Fruit fly (Drosophila melanogaster) whole organism, prepupa: ENCODE results near the gene Hf.
A peak's percentile ranks its signal among the peaks of the same experiment; 100 is the strongest.

ENCODE experiments used
- Blimp-1 ChIP-seq: fragments of 200-800 bp; sonication (Bioruptor generic); optimal IDR thresholded peaks from 3 replicates; lab custom pipeline; 2017; ENCODE audit warnings: missing biosample characterization, missing genetic modification characterization, mild to moderate bottlenecking, moderate library complexity, missing genetic modification reagents
- CG10631 ChIP-seq: fragments of 200-800 bp; sonication (Bioruptor generic); optimal IDR thresholded peaks from 2 replicates; lab custom pipeline; 2016; ENCODE audit warnings: missing biosample characterization, missing genetic modification characterization
- CG11294 ChIP-seq: fragments of 200-800 bp; sonication (Bioruptor generic); IDR thresholded peaks from 2 replicates; pipeline ENCODE4 v1.3.6; 2022; ENCODE audit warnings: missing biosample characterization, missing genetic modification characterization
- CG11762 ChIP-seq: fragments of 200-800 bp; sonication (Bioruptor generic); optimal IDR thresholded peaks from 3 replicates; lab custom pipeline; 2016; ENCODE audit warnings: missing biosample characterization, missing genetic modification characterization; ENCODE audit not compliant: insufficient read depth
- CG15336 ChIP-seq: fragments of 200-800 bp; sonication (Bioruptor generic); IDR thresholded peaks from 2 replicates; pipeline ENCODE4 v1.3.6; 2022; ENCODE audit warnings: missing biosample characterization, missing genetic modification characterization
- CG1621 ChIP-seq: fragments of 200-800 bp; sonication (Bioruptor generic); optimal IDR thresholded peaks from 3 replicates; lab custom pipeline; 2018; ENCODE audit warnings: missing biosample characterization, mild to moderate bottlenecking, missing genetic modification characterization
- CG16779 ChIP-seq: fragments of 200-800 bp; sonication (Bioruptor generic); optimal IDR thresholded peaks from 3 replicates; lab custom pipeline; 2017; ENCODE audit warnings: missing biosample characterization, mild to moderate bottlenecking, missing genetic modification characterization
- CG3032 ChIP-seq: fragments of 200-800 bp; optimal IDR thresholded peaks from 2 replicates; lab custom pipeline; 2019; ENCODE audit warnings: missing biosample characterization, mild to moderate bottlenecking, missing genetic modification characterization, moderate library complexity
- CG31627 ChIP-seq: fragments of 200-800 bp; sonication (Bioruptor generic); optimal IDR thresholded peaks from 3 replicates; lab custom pipeline; 2016; ENCODE audit warnings: missing biosample characterization, missing genetic modification characterization
- CG32006 ChIP-seq: fragments of 200-800 bp; sonication (Bioruptor generic); optimal IDR thresholded peaks from 3 replicates; lab custom pipeline; 2017; ENCODE audit warnings: missing biosample characterization, mild to moderate bottlenecking, missing genetic modification characterization
- CG34406 ChIP-seq: fragments of 200-800 bp; sonication (Bioruptor generic); optimal IDR thresholded peaks from 3 replicates; lab custom pipeline; 2016; ENCODE audit warnings: missing biosample characterization, missing genetic modification characterization
- CG3919 ChIP-seq: fragments of 200-800 bp; sonication (Bioruptor generic); optimal IDR thresholded peaks from 3 replicates; lab custom pipeline; 2016; ENCODE audit warnings: missing biosample characterization, missing genetic modification characterization
- CG4318 ChIP-seq: fragments of 200-800 bp; sonication (Bioruptor generic); optimal IDR thresholded peaks from 3 replicates; lab custom pipeline; 2017; ENCODE audit warnings: missing biosample characterization, mild to moderate bottlenecking, missing genetic modification characterization
- CG6163 ChIP-seq: fragments of 200-800 bp; sonication (Bioruptor generic); IDR thresholded peaks from 3 replicates; pipeline ENCODE4 v1.3.6; 2022; ENCODE audit warnings: missing biosample characterization, missing genetic modification characterization
- CG6276 ChIP-seq: fragments of 200-800 bp; sonication (Bioruptor generic); optimal IDR thresholded peaks from 2 replicates; lab custom pipeline; 2017; ENCODE audit warnings: missing biosample characterization, mild to moderate bottlenecking, missing genetic modification characterization
- CG6792 ChIP-seq: fragments of 200-800 bp; sonication (Bioruptor generic); optimal IDR thresholded peaks from 3 replicates; lab custom pipeline; 2016; ENCODE audit warnings: missing biosample characterization, missing genetic modification characterization
- CG6808 ChIP-seq: fragments of 200-800 bp; sonication (Bioruptor generic); optimal IDR thresholded peaks from 3 replicates; lab custom pipeline; 2017; ENCODE audit warnings: missing biosample characterization, missing genetic modification characterization, mild to moderate bottlenecking, moderate library complexity, missing genetic modification reagents
- CG6854 ChIP-seq: fragments of 200-800 bp; sonication (Bioruptor generic); optimal IDR thresholded peaks from 2 replicates; lab custom pipeline; 2017; ENCODE audit warnings: missing biosample characterization, mild to moderate bottlenecking, missing genetic modification characterization
- CG8119 ChIP-seq: fragments of 200-800 bp; sonication (Bioruptor generic); IDR thresholded peaks from 3 replicates; pipeline ENCODE4 v1.3.6; 2022; ENCODE audit warnings: missing biosample characterization, missing genetic modification characterization
- CG8319 ChIP-seq: fragments of 200-800 bp; sonication (Bioruptor generic); optimal IDR thresholded peaks from 3 replicates; lab custom pipeline; 2016; ENCODE audit warnings: missing biosample characterization, missing genetic modification characterization
- CG8632 ChIP-seq: fragments of 200-800 bp; sonication (Bioruptor generic); optimal IDR thresholded peaks from 3 replicates; lab custom pipeline; 2016; ENCODE audit warnings: missing biosample characterization, missing genetic modification characterization
- CG9139 ChIP-seq: fragments of 200-800 bp; sonication (Bioruptor generic); optimal IDR thresholded peaks from 3 replicates; lab custom pipeline; 2017; ENCODE audit warnings: missing biosample characterization, mild to moderate bottlenecking, missing genetic modification characterization
- Eip75B ChIP-seq: fragments of 200-800 bp; sonication (Bioruptor generic); optimal IDR thresholded peaks from 3 replicates; lab custom pipeline; 2016; ENCODE audit warnings: missing biosample characterization, missing genetic modification characterization
- Eip78C ChIP-seq: fragments of 200-800 bp; sonication (Bioruptor generic); peaks from one replicate; lab custom pipeline; 2016; ENCODE audit warnings: missing biosample characterization, missing genetic modification characterization
- Ets21C ChIP-seq: fragments of 200-800 bp; sonication (Bioruptor generic); optimal IDR thresholded peaks from 3 replicates; lab custom pipeline; 2016; ENCODE audit warnings: missing biosample characterization, missing genetic modification characterization
- Ets96B ChIP-seq: fragments of 200-800 bp; optimal IDR thresholded peaks from 2 replicates; lab custom pipeline; 2019; ENCODE audit warnings: missing biosample characterization, mild to moderate bottlenecking, missing genetic modification characterization, moderate library complexity
- Gug ChIP-seq: fragments of 200-800 bp; sonication (Bioruptor generic); IDR thresholded peaks from 2 replicates; pipeline ENCODE4 v1.3.6; 2022; ENCODE audit warnings: missing biosample characterization, missing genetic modification characterization
- Hr38 ChIP-seq: sonication (Bioruptor generic); optimal IDR thresholded peaks from 2 replicates; lab custom pipeline; 2016; ENCODE audit warnings: missing biosample characterization, missing genetic modification characterization
- Hr39 ChIP-seq: fragments of 200-800 bp; sonication (Bioruptor generic); optimal IDR thresholded peaks from 2 replicates; lab custom pipeline; 2016; ENCODE audit warnings: missing biosample characterization, missing genetic modification characterization
- Lpt ChIP-seq: fragments of 200-800 bp; sonication (Bioruptor generic); optimal IDR thresholded peaks from 3 replicates; lab custom pipeline; 2016; ENCODE audit warnings: missing biosample characterization, missing genetic modification characterization
- OdsH ChIP-seq: fragments of 200-800 bp; sonication (Bioruptor generic); optimal IDR thresholded peaks from 3 replicates; lab custom pipeline; 2016; ENCODE audit warnings: missing biosample characterization, missing genetic modification characterization
- Smox ChIP-seq: fragments of 200-800 bp; sonication (Bioruptor generic); optimal IDR thresholded peaks from 3 replicates; lab custom pipeline; 2016; ENCODE audit warnings: missing biosample characterization, missing genetic modification characterization
- Sox14 ChIP-seq: fragments of 200-800 bp; sonication (Bioruptor generic); optimal IDR thresholded peaks from 3 replicates; lab custom pipeline; 2016; ENCODE audit warnings: missing biosample characterization, missing genetic modification characterization
- Sox15 ChIP-seq: fragments of 200-800 bp; sonication (Bioruptor generic); optimal IDR thresholded peaks from 3 replicates; lab custom pipeline; 2016; ENCODE audit warnings: missing biosample characterization, missing genetic modification characterization
- achi ChIP-seq: fragments of 200-800 bp; sonication (Bioruptor generic); optimal IDR thresholded peaks from 3 replicates; lab custom pipeline; 2016; ENCODE audit warnings: missing biosample characterization, missing genetic modification characterization
- acj6 ChIP-seq: fragments of 200-800 bp; sonication (Bioruptor generic); optimal IDR thresholded peaks from 3 replicates; lab custom pipeline; 2016; ENCODE audit warnings: missing biosample characterization, missing genetic modification characterization
- dac ChIP-seq: fragments of 200-800 bp; sonication (Bioruptor generic); optimal IDR thresholded peaks from 2 replicates; lab custom pipeline; 2017; ENCODE audit warnings: missing biosample characterization, mild to moderate bottlenecking, missing genetic modification characterization
- dsx ChIP-seq: fragments of 200-800 bp; optimal IDR thresholded peaks from 3 replicates; lab custom pipeline; 2019; ENCODE audit warnings: missing biosample characterization, mild to moderate bottlenecking, missing genetic modification characterization, moderate library complexity; ENCODE audit not compliant: poor library complexity, severe bottlenecking
- eg ChIP-seq: fragments of 200-800 bp; sonication (Bioruptor generic); IDR thresholded peaks from 3 replicates; pipeline ENCODE4 v1.3.6; 2022; ENCODE audit warnings: missing biosample characterization, missing genetic modification characterization
- esn ChIP-seq: fragments of 200-800 bp; sonication (Bioruptor generic); optimal IDR thresholded peaks from 2 replicates; lab custom pipeline; 2016; ENCODE audit warnings: missing biosample characterization, mild to moderate bottlenecking, missing genetic modification characterization, moderate library complexity
- fd59A ChIP-seq: fragments of 200-800 bp; sonication (Bioruptor generic); optimal IDR thresholded peaks from 2 replicates; lab custom pipeline; 2017; ENCODE audit warnings: missing biosample characterization, mild to moderate bottlenecking, missing genetic modification characterization, missing genetic modification reagents
- fd85E ChIP-seq: fragments of 200-800 bp; sonication (Bioruptor generic); optimal IDR thresholded peaks from 3 replicates; lab custom pipeline; 2016; ENCODE audit warnings: missing biosample characterization, missing genetic modification characterization
- fkh ChIP-seq: fragments of 200-800 bp; sonication (Bioruptor generic); optimal IDR thresholded peaks from 3 replicates; lab custom pipeline; 2017; ENCODE audit warnings: missing biosample characterization, mild to moderate bottlenecking, missing genetic modification characterization, moderate library complexity
- lz ChIP-seq: fragments of 200-800 bp; sonication (Bioruptor generic); optimal IDR thresholded peaks from 3 replicates; lab custom pipeline; 2016; ENCODE audit warnings: missing biosample characterization, missing genetic modification characterization
- net ChIP-seq: fragments of 200-800 bp; sonication (Bioruptor generic); optimal IDR thresholded peaks from 3 replicates; lab custom pipeline; 2016; ENCODE audit warnings: missing biosample characterization, missing genetic modification characterization
- pdm3 ChIP-seq: fragments of 200-800 bp; sonication (Bioruptor generic); optimal IDR thresholded peaks from 3 replicates; lab custom pipeline; 2016; ENCODE audit warnings: missing biosample characterization, missing genetic modification characterization
- salr ChIP-seq, 2 experiments: fragments of 200-800 bp; sonication (Bioruptor generic); optimal IDR thresholded peaks; 3 replicates each; lab custom pipeline; 2016 to 2018; ENCODE audit warnings: missing biosample characterization in 2 of 2, missing genetic modification characterization in 2 of 2, mild to moderate bottlenecking in 1 of 2
- spab ChIP-seq: fragments of 200-800 bp; sonication (Bioruptor generic); optimal IDR thresholded peaks from 2 replicates; lab custom pipeline; 2017; ENCODE audit warnings: missing biosample characterization, mild to moderate bottlenecking, missing genetic modification characterization, missing genetic modification reagents
- svp ChIP-seq: fragments of 200-800 bp; sonication (Bioruptor generic); peaks from one replicate; lab custom pipeline; 2016; ENCODE audit warnings: missing biosample characterization, missing genetic modification characterization
- topi ChIP-seq: fragments of 200-800 bp; sonication (Bioruptor generic); optimal IDR thresholded peaks from 3 replicates; lab custom pipeline; 2016; ENCODE audit warnings: missing biosample characterization, missing genetic modification characterization
- vri ChIP-seq: fragments of 200-800 bp; sonication (Bioruptor generic); optimal IDR thresholded peaks from 3 replicates; lab custom pipeline; 2016; ENCODE audit warnings: missing biosample characterization, mild to moderate bottlenecking, missing genetic modification characterization

The Hf gene

dm6 chr2L:19967390-19967789 lies at the start of gene Hf:
Hf (minus strand) TSS chr2L:19967685.
- TF ChIP-seq acj6 (no peak), svp (GFP tag; lab: Kevin White, UChicago) (peak; percentile 93), Eip78C (peak; percentile 51)
- TF ChIP-seq, all 60 proteins: peak for 2

DNA sequence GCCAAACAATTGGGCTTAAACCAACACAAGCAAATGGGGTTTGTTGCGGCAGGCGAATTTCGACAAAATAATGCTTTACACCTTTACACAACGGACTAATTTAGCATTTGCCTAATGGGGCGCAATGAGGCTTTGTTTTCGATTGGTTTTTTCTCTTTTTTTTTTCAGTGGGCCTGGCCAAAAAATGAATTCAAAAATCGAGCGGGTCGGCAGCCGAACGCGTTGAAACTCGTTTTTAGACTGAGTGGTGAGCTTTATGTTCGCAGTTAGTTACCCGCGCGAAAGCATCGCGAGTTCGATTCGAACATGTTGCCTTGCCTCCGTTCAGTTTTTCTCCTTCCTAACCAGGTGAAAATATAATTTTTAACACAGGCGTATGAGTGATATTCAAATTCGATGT lies 49.6 kb upstream of the Hf start, which contains the start of gene CG43861:
Gene CG43861 (minus strand): TSS at position 228 of the 400 bp plus-strand sequence.
- peak; percentile 0 for TF ChIP-seq Sox14 (GFP tag; lab: Kevin White, UChicago)
- TF ChIP-seq fkh (GFP tag; lab: Kevin White, UChicago): no peak
- no peak for TF ChIP-seq CG8319 (GFP tag; lab: Kevin White, UChicago)
- no peak for TF ChIP-seq CG11294 (GFP tag; lab: Robert Waterston, UW)
- no peak for TF ChIP-seq Ets96B
- peak; percentile 21 for TF ChIP-seq net (GFP tag; lab: Kevin White, UChicago)
- TF ChIP-seq pdm3: peak; percentile 9
- peak; percentile 10 for TF ChIP-seq lz (GFP tag; lab: Kevin White, UChicago)
- no peak for TF ChIP-seq Hr39
- peak; percentile 39 for TF ChIP-seq CG6276 (GFP tag; lab: Kevin White, UChicago)
- TF ChIP-seq CG16779 (tag; lab: Kevin White, UChicago): no peak
- no peak for TF ChIP-seq fd85E
- TF ChIP-seq acj6: no peak
- TF ChIP-seq CG8632 (GFP tag; lab: Kevin White, UChicago): no peak
- no peak for TF ChIP-seq svp (GFP tag; lab: Kevin White, UChicago)
- no peak for TF ChIP-seq topi
- no peak; the same call in 1 of the 2 replicates for TF ChIP-seq Gug (GFP tag; lab: Robert Waterston, UW)
- TF ChIP-seq dsx (GFP tag; lab: Kevin White, UChicago): no peak
- TF ChIP-seq OdsH (GFP tag; lab: Kevin White, UChicago): no peak
- TF ChIP-seq CG3032 (tag; lab: Kevin White, UChicago): peak; percentile 5
- TF ChIP-seq salr (GFP tag; optimal IDR thresholded peaks at IDR 0.05; lab: Kevin White, UChicago): no peak
- TF ChIP-seq Eip75B (GFP tag; lab: Kevin White, UChicago): no peak
- TF ChIP-seq vri (GFP tag; lab: Kevin White, UChicago): no peak
- peak; percentile 18 for TF ChIP-seq CG31627 (GFP tag; lab: Kevin White, UChicago)
- peak; percentile 43 for TF ChIP-seq CG15336
- TF ChIP-seq fd59A (GFP tag; lab: Kevin White, UChicago): no peak
- TF ChIP-seq spab (GFP tag; lab: Kevin White, UChicago): no peak
- TF ChIP-seq Smox: no peak
- TF ChIP-seq achi (GFP tag; lab: Kevin White, UChicago): no peak
- TF ChIP-seq eg (GFP tag; lab: Robert Waterston, UW): peak; percentile 36; the same call in 1 of the 3 replicates
- no peak for TF ChIP-seq CG10631
- no peak for TF ChIP-seq Lpt (GFP tag; lab: Kevin White, UChicago)
- TF ChIP-seq Blimp-1 (GFP tag; lab: Kevin White, UChicago): no peak
- peak; percentile 8 for TF ChIP-seq CG4318 (GFP tag; lab: Kevin White, UChicago)
- no peak for TF ChIP-seq CG1621 (tag; lab: Kevin White, UChicago)
- TF ChIP-seq Sox15 (GFP tag; lab: Kevin White, UChicago): no peak
- TF ChIP-seq CG6792 (GFP tag; lab: Kevin White, UChicago): no peak
- TF ChIP-seq CG6854 (GFP tag; lab: Kevin White, UChicago): no peak
- no peak for TF ChIP-seq CG9139 (GFP tag; lab: Kevin White, UChicago)
- no peak for TF ChIP-seq Ets21C (GFP tag; lab: Kevin White, UChicago)
- TF ChIP-seq CG32006 (GFP tag; lab: Kevin White, UChicago): peak; percentile 53
- peak; percentile 1 for TF ChIP-seq CG6808 (GFP tag; lab: Kevin White, UChicago)
- peak; percentile 35 for TF ChIP-seq Eip78C
- no peak for TF ChIP-seq CG34406
- TF ChIP-seq dac (GFP tag; lab: Kevin White, UChicago): peak; percentile 28
- TF ChIP-seq esn (GFP tag; lab: Kevin White, UChicago): peak; percentile 42
- TF ChIP-seq Hr38 (GFP tag; lab: Kevin White, UChicago): no peak
- no peak for TF ChIP-seq CG6163 (GFP tag; lab: Robert Waterston, UW)
- TF ChIP-seq CG8119: no peak
- no peak for TF ChIP-seq CG3919 (GFP tag; lab: Kevin White, UChicago)
- TF ChIP-seq CG11762 (GFP tag; lab: Kevin White, UChicago): no peak
